Worm (Caenorhabditis elegans): ENCODE results near the gene T07G12.2.

DNA sequence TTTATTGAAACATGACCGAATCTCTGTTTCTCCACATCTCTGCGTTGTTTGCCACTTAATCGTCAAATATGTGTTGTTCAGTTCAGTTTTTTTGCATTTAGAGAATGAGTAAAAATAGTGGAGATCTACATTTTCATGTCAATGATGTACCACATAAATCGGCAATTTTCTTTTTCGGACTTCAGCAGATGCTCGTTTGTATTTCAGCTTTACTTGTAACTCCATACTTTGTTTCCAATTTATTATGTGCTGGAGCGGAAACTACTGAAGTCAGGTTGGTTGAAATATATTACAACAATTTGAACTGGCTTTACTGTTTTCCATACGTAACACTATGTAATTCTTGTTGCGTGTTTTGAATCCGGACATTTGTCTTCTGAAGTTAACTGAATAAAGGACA lies at the start of gene T07G12.2:
- TF ChIP-seq fkh-10 (GFP tag; optimal IDR thresholded peaks at IDR 0.05): no peak
- TF ChIP-seq mdt-29 (GFP tag; IDR thresholded peaks at IDR 0.05): no peak
- TF ChIP-seq dve-1 (tag; optimal IDR thresholded peaks at IDR 0.05; ENCODE audit: insufficient read depth): no peak
- no peak for TF ChIP-seq lin-39 (tag; optimal IDR thresholded peaks at IDR 0.05)
- TF ChIP-seq R02D3.7 (tag; optimal IDR thresholded peaks at IDR 0.05): no peak
- no peak for TF ChIP-seq zfp-2 (tag; optimal IDR thresholded peaks at IDR 0.05)
- TF ChIP-seq lin-1 (GFP tag; IDR thresholded peaks at IDR 0.05): no peak
- no peak for TF ChIP-seq snpc-4 (tag; optimal IDR thresholded peaks at IDR 0.05)
- TF ChIP-seq aly-2 (tag; optimal IDR thresholded peaks at IDR 0.05): no peak
- no peak for TF ChIP-seq ama-1 (optimal IDR thresholded peaks at IDR 0.05)
